Worm (Caenorhabditis elegans) whole organism, late embryonic: ENCODE results near the gene F54H12.5.

Experiments used
- T23F11.4 ChIP-seq: fragments of 200-800 bp; sonication (Bioruptor generic); optimal IDR thresholded peaks from 2 replicates; lab custom pipeline; 2018; ENCODE audit warnings: mild to moderate bottlenecking, missing genetic modification characterization, missing compliant biosample characterization
- Y22D7AL.16 ChIP-seq: sonication (generic microtip); optimal IDR thresholded peaks from 2 replicates; lab custom pipeline; 2016; ENCODE audit warnings: missing genetic modification characterization, missing compliant biosample characterization
- ceh-14 ChIP-seq: sonication (generic microtip); optimal IDR thresholded peaks from 2 replicates; lab custom pipeline; 2016; ENCODE audit warnings: missing genotype, missing genetic modification characterization, missing compliant biosample characterization
- elt-2 ChIP-seq: sonication (generic microtip); optimal IDR thresholded peaks from 2 replicates; lab custom pipeline; 2016; ENCODE audit warnings: missing genetic modification reagents, missing genetic modification characterization, missing compliant biosample characterization
- elt-4 ChIP-seq: sonication (generic microtip); optimal IDR thresholded peaks from 2 replicates; lab custom pipeline; 2016; ENCODE audit warnings: missing genetic modification characterization, missing compliant biosample characterization
- hlh-30 ChIP-seq: sonication (generic microtip); optimal IDR thresholded peaks from 2 replicates; lab custom pipeline; 2017; ENCODE audit warnings: antibody characterized with exemption, missing genetic modification characterization, missing compliant biosample characterization; ENCODE audit not compliant: insufficient read depth
- nfya-1 ChIP-seq: sonication (generic microtip); optimal IDR thresholded peaks from 2 replicates; lab custom pipeline; 2017; ENCODE audit warnings: missing genetic modification characterization, mild to moderate bottlenecking, missing compliant biosample characterization, antibody characterized with exemption, moderate library complexity
- nhr-11 ChIP-seq: fragments of 150-350 bp; optimal IDR thresholded peaks from 2 replicates; lab custom pipeline; 2014; ENCODE audit warnings: missing biosample characterization, missing genetic modification characterization
- odd-2 ChIP-seq: sonication (generic microtip); optimal IDR thresholded peaks from 2 replicates; lab custom pipeline; 2017; ENCODE audit warnings: antibody characterized with exemption, mild to moderate bottlenecking, missing genetic modification characterization, missing compliant biosample characterization
- sdc-2 ChIP-seq: sonication (generic microtip); optimal IDR thresholded peaks from 2 replicates; lab custom pipeline; 2016; ENCODE audit warnings: missing genotype, missing genetic modification characterization, missing compliant biosample characterization

DNA sequence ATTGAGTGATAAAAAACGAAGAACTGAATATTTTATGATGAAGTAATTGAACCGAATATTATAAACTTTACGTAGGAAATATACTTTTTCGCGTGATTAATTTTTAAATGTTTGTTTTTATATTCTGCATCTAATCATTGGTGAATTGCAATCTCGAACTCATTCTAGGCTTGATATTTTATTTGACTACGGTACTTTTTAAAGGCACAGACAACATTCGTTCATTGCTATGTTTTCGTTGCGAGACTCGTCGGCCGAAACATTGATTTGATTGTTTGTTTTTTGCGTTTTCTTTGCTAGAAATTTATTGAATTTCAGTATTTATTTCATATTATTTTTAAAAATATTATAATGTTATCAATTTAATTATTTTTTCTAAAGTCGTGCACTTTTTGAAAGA, 5.8 kb upstream of the F54H12.5 start, which contains the start of gene C06G4.4:
- TF ChIP-seq Y22D7AL.16 (tag; lab: Kevin White, UChicago) (no peak), sdc-2 (tag; lab: Kevin White, UChicago) (no peak), odd-2 (tag; lab: Kevin White, UChicago) (no peak), ceh-14 (tag; lab: Kevin White, UChicago) (no peak), elt-2 (no peak), elt-4 (no peak), hlh-30 (tag; lab: Kevin White, UChicago) (no peak), nhr-11 (tag; lab: Kevin White, UChicago) (no peak), T23F11.4 (GFP tag; lab: Kevin White, UChicago) (no peak), nfya-1 (tag; lab: Kevin White, UChicago) (no peak)
